Worm (Caenorhabditis elegans) whole organism, mixed stage, embryonic: ENCODE measurements around the gene dop-2.

Experiments
- M03D4.4 ChIP-seq: sonication (generic microtip); optimal IDR thresholded peaks from 2 replicates; lab custom pipeline; 2017; ENCODE audit warnings: mild to moderate bottlenecking, missing genetic modification characterization, missing compliant biosample characterization
- bed-3 ChIP-seq: fragments of 200-800 bp; sonication (Bioruptor generic); optimal IDR thresholded peaks from 3 replicates; lab custom pipeline; 2018; ENCODE audit warnings: mild to moderate bottlenecking, missing genetic modification characterization, moderate library complexity, missing compliant biosample characterization
- blmp-1 ChIP-seq: fragments of 150-350 bp; optimal IDR thresholded peaks from 2 replicates; lab custom pipeline; 2014; ENCODE audit warnings: missing biosample characterization, missing genetic modification characterization
- ceh-39 ChIP-seq: fragments of 150-350 bp; optimal IDR thresholded peaks from 2 replicates; lab custom pipeline; 2014; ENCODE audit warnings: missing biosample characterization, missing genetic modification characterization
- ceh-43 ChIP-seq: fragments of 200-800 bp; sonication (Bioruptor generic); optimal IDR thresholded peaks from 2 replicates; lab custom pipeline; 2018; ENCODE audit warnings: mild to moderate bottlenecking, missing genetic modification characterization, moderate library complexity, missing compliant biosample characterization
- ceh-83 ChIP-seq: fragments of 200-800 bp; sonication (Bioruptor generic); optimal IDR thresholded peaks from 2 replicates; lab custom pipeline; 2018; ENCODE audit warnings: mild to moderate bottlenecking, missing genetic modification characterization, missing compliant biosample characterization
- ces-1 ChIP-seq: fragments of 150-350 bp; optimal IDR thresholded peaks from 2 replicates; lab custom pipeline; 2014; ENCODE audit warnings: missing biosample characterization, missing genetic modification reagents, missing genetic modification characterization
- cnd-1 ChIP-seq: fragments of 200-800 bp; sonication (Bioruptor generic); optimal IDR thresholded peaks from 2 replicates; lab custom pipeline; 2018; ENCODE audit warnings: mild to moderate bottlenecking, missing genetic modification characterization, missing compliant biosample characterization
- drap-1 ChIP-seq: fragments of 200-800 bp; sonication (Bioruptor generic); optimal IDR thresholded peaks from 3 replicates; lab custom pipeline; 2018; ENCODE audit warnings: mild to moderate bottlenecking, missing genetic modification characterization, missing compliant biosample characterization
- elt-3 ChIP-seq: fragments of 150-350 bp; optimal IDR thresholded peaks from 2 replicates; lab custom pipeline; 2014; ENCODE audit warnings: missing biosample characterization, missing genetic modification characterization
- ham-2 ChIP-seq: fragments of 200-800 bp; sonication (Bioruptor generic); optimal IDR thresholded peaks from 2 replicates; lab custom pipeline; 2018; ENCODE audit warnings: mild to moderate bottlenecking, missing genetic modification characterization, missing compliant biosample characterization
- hlh-1 ChIP-seq: fragments of 150-350 bp; optimal IDR thresholded peaks from 2 replicates; lab custom pipeline; 2014; ENCODE audit warnings: missing biosample characterization, missing genetic modification reagents, missing genetic modification characterization
- lin-32 ChIP-seq: fragments of 200-800 bp; sonication (Bioruptor generic); optimal IDR thresholded peaks from 2 replicates; lab custom pipeline; 2018; ENCODE audit warnings: mild to moderate bottlenecking, missing genetic modification characterization, missing compliant biosample characterization
- mep-1 ChIP-seq: fragments of 150-350 bp; optimal IDR thresholded peaks from 2 replicates; lab custom pipeline; 2017; ENCODE audit warnings: missing biosample characterization, missing genetic modification reagents, missing genetic modification characterization, inconsistent platforms
- mls-2 ChIP-seq: sonication (generic microtip); optimal IDR thresholded peaks from 2 replicates; lab custom pipeline; 2016; ENCODE audit warnings: mild to moderate bottlenecking, missing genetic modification characterization, moderate library complexity, missing compliant biosample characterization
- nhr-2 ChIP-seq: fragments of 150-350 bp; optimal IDR thresholded peaks from 2 replicates; lab custom pipeline; 2014; ENCODE audit warnings: missing biosample characterization, missing genetic modification characterization
- nhr-237 ChIP-seq: fragments of 150-350 bp; optimal IDR thresholded peaks from 2 replicates; lab custom pipeline; 2014; ENCODE audit warnings: missing biosample characterization, missing genetic modification characterization
- nhr-28 ChIP-seq: fragments of 150-350 bp; optimal IDR thresholded peaks from 2 replicates; lab custom pipeline; 2014; ENCODE audit warnings: missing biosample characterization, missing genetic modification characterization
- nhr-76 ChIP-seq: sonication (generic microtip); optimal IDR thresholded peaks from 2 replicates; lab custom pipeline; 2017; ENCODE audit warnings: missing biosample characterization, missing genetic modification characterization
- pha-4 ChIP-seq: fragments of 150-350 bp; optimal IDR thresholded peaks from 2 replicates; lab custom pipeline; 2018; ENCODE audit warnings: missing biosample characterization, missing genetic modification reagents, missing genetic modification characterization
- sem-2 ChIP-seq: fragments of 200-800 bp; sonication (Bioruptor generic); optimal IDR thresholded peaks from 2 replicates; lab custom pipeline; 2018; ENCODE audit warnings: mild to moderate bottlenecking, missing genetic modification characterization, missing compliant biosample characterization
- snpc-4 ChIP-seq: fragments of 150-350 bp; optimal IDR thresholded peaks from 2 replicates; lab custom pipeline; 2014; ENCODE audit warnings: missing biosample characterization, missing genetic modification characterization
- sptf-1 ChIP-seq: sonication (generic microtip); optimal IDR thresholded peaks from 2 replicates; lab custom pipeline; 2017; ENCODE audit warnings: mild to moderate bottlenecking, missing genetic modification characterization, moderate library complexity, missing compliant biosample characterization
- tbx-8 ChIP-seq: fragments of 200-800 bp; sonication (Bioruptor generic); optimal IDR thresholded peaks from 2 replicates; lab custom pipeline; 2018; ENCODE audit warnings: mild to moderate bottlenecking, missing genetic modification characterization, moderate library complexity, missing compliant biosample characterization
- unc-120 ChIP-seq: sonication (generic microtip); optimal IDR thresholded peaks from 2 replicates; lab custom pipeline; 2017; ENCODE audit warnings: missing genetic modification characterization, missing compliant biosample characterization; ENCODE audit not compliant: poor library complexity, severe bottlenecking
- unc-39 ChIP-seq: fragments of 150-350 bp; optimal IDR thresholded peaks from 2 replicates; lab custom pipeline; 2014; ENCODE audit warnings: missing biosample characterization, missing genetic modification characterization
- unc-62 ChIP-seq: fragments of 150-350 bp; optimal IDR thresholded peaks from 2 replicates; lab custom pipeline; 2014; ENCODE audit warnings: missing biosample characterization, missing genetic modification reagents, missing genetic modification characterization
- ztf-11 ChIP-seq: fragments of 150-350 bp; optimal IDR thresholded peaks from 2 replicates; lab custom pipeline; 2014; ENCODE audit warnings: missing biosample characterization, missing genetic modification characterization

Gene dop-2

ce11 chrV:9630944-9631343 is 22.6 kb downstream of the dop-2 start, which contains the start of gene T06E4.5:
TSS of gene T06E4.5 (plus strand) at chrV:9631244.
- TF ChIP-seq nhr-76 (tag; lab: Kevin White, UChicago) (no peak), hlh-1 (tag; lab: Kevin White, UChicago) (no peak), unc-62 (GFP tag; lab: Kevin White, UChicago) (no peak), snpc-4 (tag; lab: Kevin White, UChicago) (no peak), cnd-1 (no peak), mep-1 (tag; lab: Kevin White, UChicago) (no peak), pha-4 (tag; lab: Kevin White, UChicago) (no peak), unc-120 (no peak), tbx-8 (GFP tag; lab: Kevin White, UChicago) (no peak)

ce11 chrV:9632348-9632747 is 24.0 kb downstream of the dop-2 start:
- TF ChIP-seq nhr-2 (no peak), ceh-83 (GFP tag; lab: Kevin White, UChicago) (no peak), lin-32 (GFP tag; lab: Kevin White, UChicago) (no peak)
- TF ChIP-seq, all 35 proteins: peak for 0

DNA sequence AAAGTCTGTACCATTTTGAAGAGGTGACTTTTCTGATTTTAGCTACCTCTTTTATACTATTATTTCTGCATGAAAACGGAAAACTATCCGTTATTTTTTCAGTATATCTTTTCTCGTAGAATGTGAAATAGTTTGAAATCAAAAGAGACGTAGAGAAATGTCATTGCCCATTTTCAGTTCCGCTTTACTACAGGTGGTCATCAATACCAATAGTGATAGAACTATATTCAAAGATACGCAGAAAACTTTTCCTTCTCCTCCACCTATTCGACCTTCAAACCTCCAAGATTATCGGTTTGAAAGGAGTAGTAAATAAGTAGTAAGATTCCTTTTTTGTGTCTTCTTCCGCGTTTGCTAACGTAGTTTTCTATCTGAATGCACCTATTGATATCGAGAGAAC is 25.0 kb downstream of the dop-2 start, which contains the start of gene col-147:
col-147 (minus strand) TSS at position 26 of the 400 bp plus-strand sequence.
- TF ChIP-seq mls-2 (tag; lab: Kevin White, UChicago) (no peak), hlh-1 (tag; lab: Kevin White, UChicago) (no peak), unc-62 (GFP tag; lab: Kevin White, UChicago) (no peak), tbx-8 (GFP tag; lab: Kevin White, UChicago) (no peak)

DNA sequence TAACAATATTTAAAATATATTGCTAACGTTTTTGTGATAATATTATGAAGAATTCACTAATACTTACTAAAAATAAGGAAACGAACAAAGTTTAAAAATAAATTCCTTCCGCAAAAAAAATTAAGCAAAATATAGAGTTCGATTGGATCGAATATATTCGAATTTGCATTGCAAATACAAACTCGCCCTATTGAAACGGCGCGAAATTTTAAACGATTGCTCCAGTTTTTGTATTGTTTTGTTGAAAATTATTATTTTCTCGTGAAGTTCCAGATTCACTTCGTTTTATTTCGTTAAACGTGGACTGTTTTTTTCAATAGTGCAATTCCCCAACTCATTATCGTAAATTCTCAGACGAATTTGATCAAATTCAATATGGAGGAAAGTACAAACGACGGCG is 37.2 kb downstream of the dop-2 start, which contains the start of the genes atl-1 and hcp-2:
atl-1 (minus strand) TSS at position 89 of the 400 bp plus-strand sequence.
hcp-2 (plus strand) TSS at position 353 of the 400 bp plus-strand sequence.
- TF ChIP-seq snpc-4 (tag; lab: Kevin White, UChicago), result no peak
- no peak for TF ChIP-seq elt-3 (tag; lab: Kevin White, UChicago)
- TF ChIP-seq unc-62 (GFP tag; lab: Kevin White, UChicago), result no peak

DNA sequence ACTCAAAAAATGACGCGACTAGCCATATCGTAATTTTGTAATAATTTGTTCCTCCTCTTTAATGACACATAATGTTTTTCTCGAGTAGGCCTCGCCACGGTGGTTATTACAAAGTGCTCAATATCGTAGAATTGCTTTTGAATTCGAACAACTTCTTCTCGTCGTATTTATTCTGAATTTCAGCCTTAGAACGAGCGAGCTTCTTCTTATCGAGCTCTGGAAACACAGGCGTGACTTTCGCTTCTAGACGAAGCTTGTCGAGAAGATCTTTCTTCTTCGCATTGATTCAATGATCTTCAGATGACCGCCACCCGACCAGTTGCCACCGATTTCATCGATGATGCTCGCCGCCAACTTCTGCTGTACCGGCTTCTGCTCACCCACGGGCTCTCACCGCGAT is 42.9 kb downstream of the dop-2 start, which contains the start of gene T06E4.21:
T06E4.21 (plus strand) TSS at position 301 of the 400 bp plus-strand sequence.
- TF ChIP-seq mep-1 (tag; lab: Kevin White, UChicago) (no peak), sem-2 (no peak), snpc-4 (tag; lab: Kevin White, UChicago) (no peak), drap-1 (GFP tag; lab: Kevin White, UChicago) (no peak), ceh-43 (GFP tag; lab: Kevin White, UChicago) (no peak), hlh-1 (tag; lab: Kevin White, UChicago) (no peak), mls-2 (tag; lab: Kevin White, UChicago) (no peak), pha-4 (tag; lab: Kevin White, UChicago) (no peak), ces-1 (no peak), nhr-28 (tag; lab: Kevin White, UChicago) (no peak), nhr-237 (no peak), elt-3 (tag; lab: Kevin White, UChicago) (no peak), unc-62 (GFP tag; lab: Kevin White, UChicago) (no peak), M03D4.4 (no peak), ceh-39 (tag; lab: Kevin White, UChicago) (no peak), sptf-1 (tag; lab: Kevin White, UChicago) (no peak), ztf-11 (no peak), nhr-76 (tag; lab: Kevin White, UChicago) (no peak)

ce11 chrV:9654154-9654805 is 45.9 kb downstream of the dop-2 start, which contains the start of gene cyp-29A4:
TSS of gene cyp-29A4 (plus strand) at chrV:9654755.
- no peak for TF ChIP-seq sptf-1 (tag; lab: Kevin White, UChicago)

DNA sequence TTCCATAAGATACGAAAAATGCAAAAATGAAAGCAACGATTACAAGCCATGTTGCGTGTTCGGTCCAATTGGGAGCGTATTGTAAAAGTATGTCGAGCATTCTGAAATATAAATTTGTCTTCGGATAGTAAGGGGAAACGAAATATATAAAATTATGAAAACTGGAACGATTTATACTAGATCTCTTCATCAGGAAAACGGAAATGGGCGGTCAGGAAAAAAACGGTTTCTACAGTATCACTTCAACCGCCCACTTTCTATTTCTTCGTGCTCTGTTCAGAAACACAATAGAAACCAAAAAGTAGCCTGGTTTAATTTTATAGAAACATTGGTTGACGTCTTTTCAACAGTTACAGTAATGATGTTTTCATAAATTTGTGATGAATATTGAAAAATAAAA is 53.2 kb downstream of the dop-2 start, which contains the start of gene pitr-4:
pitr-4 (minus strand) TSS at position 101 of the 400 bp plus-strand sequence.
- TF ChIP-seq lin-32 (GFP tag; lab: Kevin White, UChicago) (no peak), elt-3 (tag; lab: Kevin White, UChicago) (no peak), unc-62 (GFP tag; lab: Kevin White, UChicago) (no peak), ham-2 (no peak), cnd-1 (no peak), unc-39 (tag; lab: Kevin White, UChicago) (no peak), bed-3 (GFP tag; lab: Kevin White, UChicago) (no peak), ceh-39 (tag; lab: Kevin White, UChicago) (no peak), blmp-1 (no peak), sptf-1 (tag; lab: Kevin White, UChicago) (no peak)
